Fruit fly (Drosophila melanogaster) whole organism, embryonic: ENCODE measurements around the gene CAH7.

Experiments
- Antp ChIP-seq: fragments of 200-800 bp; sonication (Bioruptor generic); optimal IDR thresholded peaks from 3 replicates; lab custom pipeline; 2016; ENCODE audit warnings: missing biosample characterization, missing genetic modification characterization
- Atf-2 ChIP-seq: fragments of 200-800 bp; sonication (Bioruptor generic); optimal IDR thresholded peaks from 2 replicates; lab custom pipeline; 2016; ENCODE audit warnings: missing biosample characterization, missing genetic modification characterization
- BEAF-32 ChIP-seq: fragments of 200-800 bp; sonication (Bioruptor generic); optimal IDR thresholded peaks from 3 replicates; lab custom pipeline; 2017; ENCODE audit warnings: missing biosample characterization, missing genetic modification characterization, mild to moderate bottlenecking, moderate library complexity, missing genetic modification reagents
- Bdp1 ChIP-seq: fragments of 200-800 bp; sonication (Bioruptor generic); optimal IDR thresholded peaks from 3 replicates; lab custom pipeline; 2016; ENCODE audit warnings: missing biosample characterization, missing genetic modification characterization
- CG10462 ChIP-seq: fragments of 200-800 bp; sonication (Bioruptor generic); optimal IDR thresholded peaks from 2 replicates; lab custom pipeline; 2016; ENCODE audit warnings: missing biosample characterization, missing genetic modification characterization
- CG11696 ChIP-seq: fragments of 200-800 bp; sonication (Bioruptor generic); IDR thresholded peaks from 2 replicates; pipeline ENCODE4 v1.3.6; 2022; ENCODE audit warnings: missing biosample characterization, missing genetic modification characterization
- CG12104 ChIP-seq: fragments of 200-800 bp; sonication (Bioruptor generic); optimal IDR thresholded peaks from 3 replicates; lab custom pipeline; 2016; ENCODE audit warnings: missing biosample characterization, missing genetic modification characterization
- CG12299 ChIP-seq: fragments of 200-800 bp; sonication (Bioruptor generic); optimal IDR thresholded peaks from 2 replicates; lab custom pipeline; 2018; ENCODE audit warnings: missing biosample characterization, mild to moderate bottlenecking, missing genetic modification characterization
- CG1233 ChIP-seq: fragments of 200-800 bp; sonication (Bioruptor generic); optimal IDR thresholded peaks from 4 replicates; lab custom pipeline; 2018; ENCODE audit warnings: missing biosample characterization, mild to moderate bottlenecking, missing genetic modification characterization
- CG14050 ChIP-seq: fragments of 200-800 bp; sonication (Bioruptor generic); IDR thresholded peaks from 3 replicates; pipeline ENCODE4 v1.3.6; 2022; ENCODE audit warnings: missing biosample characterization, missing genetic modification characterization
- CG15073 ChIP-seq: fragments of 200-800 bp; sonication (Bioruptor generic); optimal IDR thresholded peaks from 2 replicates; lab custom pipeline; 2016; ENCODE audit warnings: missing biosample characterization, missing genetic modification characterization
- CG16813 ChIP-seq: fragments of 200-800 bp; sonication (Bioruptor generic); IDR thresholded peaks from 3 replicates; pipeline ENCODE4 v1.3.6; 2022; ENCODE audit warnings: missing biosample characterization, missing genetic modification characterization; ENCODE audit not compliant: partially characterized antibody
- CG17829 ChIP-seq: fragments of 200-800 bp; optimal IDR thresholded peaks from 2 replicates; lab custom pipeline; 2019; ENCODE audit warnings: missing biosample characterization, mild to moderate bottlenecking, missing genetic modification characterization, moderate library complexity
- CG31224 ChIP-seq: fragments of 200-800 bp; sonication (Bioruptor generic); IDR thresholded peaks from 2 replicates; pipeline ENCODE4 v1.3.6; 2022; ENCODE audit warnings: missing biosample characterization, missing genetic modification characterization
- CG31365 ChIP-seq: fragments of 200-800 bp; sonication (Bioruptor generic); optimal IDR thresholded peaks from 2 replicates; lab custom pipeline; 2018; ENCODE audit warnings: missing biosample characterization, mild to moderate bottlenecking, missing genetic modification characterization
- CG32532 ChIP-seq: fragments of 200-800 bp; sonication (Bioruptor generic); IDR thresholded peaks from 2 replicates; pipeline ENCODE4 v1.3.6; 2022; ENCODE audit warnings: missing biosample characterization, missing genetic modification characterization
- CG34422 ChIP-seq: fragments of 200-800 bp; sonication (Bioruptor generic); IDR thresholded peaks from 3 replicates; pipeline ENCODE4 v1.3.6; 2022; ENCODE audit warnings: missing biosample characterization, missing genetic modification characterization
- CG6254 ChIP-seq: fragments of 200-800 bp; sonication (Bioruptor generic); optimal IDR thresholded peaks from 3 replicates; lab custom pipeline; 2017; ENCODE audit warnings: mild to moderate bottlenecking, missing biosample characterization, missing genetic modification reagents, missing genetic modification characterization
- CG6654 ChIP-seq: fragments of 200-800 bp; sonication (Bioruptor generic); optimal IDR thresholded peaks from 2 replicates; lab custom pipeline; 2017; ENCODE audit warnings: missing biosample characterization, mild to moderate bottlenecking, missing genetic modification characterization
- CG8290 ChIP-seq, 3 experiments: fragments of 200-800 bp; sonication (Bioruptor generic); optimal IDR thresholded peaks; 2 replicates each; lab custom pipeline; 2016 to 2019; ENCODE audit warnings: missing biosample characterization in 3 of 3, missing genetic modification characterization in 3 of 3, mild to moderate bottlenecking in 2 of 3, moderate library complexity in 1 of 3
- CG9437 ChIP-seq: fragments of 200-800 bp; sonication (Bioruptor generic); optimal IDR thresholded peaks from 2 replicates; lab custom pipeline; 2018; ENCODE audit warnings: missing biosample characterization, mild to moderate bottlenecking, missing genetic modification characterization
- CoRest ChIP-seq: fragments of 200-800 bp; sonication (Bioruptor generic); optimal IDR thresholded peaks from 3 replicates; lab custom pipeline; 2018; ENCODE audit warnings: missing biosample characterization, mild to moderate bottlenecking, missing genetic modification characterization, moderate library complexity
- HLH54F ChIP-seq: fragments of 200-800 bp; sonication (Bioruptor generic); optimal IDR thresholded peaks from 3 replicates; lab custom pipeline; 2016; ENCODE audit warnings: missing biosample characterization, missing genetic modification characterization
- Hr39 ChIP-seq: fragments of >200 bp; optimal IDR thresholded peaks from 2 replicates; lab custom pipeline; 2017
- MESR4 ChIP-seq: fragments of 200-800 bp; sonication (Bioruptor generic); optimal IDR thresholded peaks from 2 replicates; lab custom pipeline; 2018; ENCODE audit warnings: missing biosample characterization, mild to moderate bottlenecking, missing genetic modification characterization, moderate library complexity
- Mad ChIP-seq: fragments of 200-800 bp; sonication (Bioruptor generic); optimal IDR thresholded peaks from 2 replicates; lab custom pipeline; 2016; ENCODE audit warnings: missing biosample characterization, missing genetic modification characterization
- Med ChIP-seq: fragments of 200-800 bp; sonication (Bioruptor generic); peaks from one replicate; lab custom pipeline; 2016; ENCODE audit warnings: missing biosample characterization, missing genetic modification characterization, mild to moderate bottlenecking, inconsistent platforms, moderate library complexity
- Mrtf ChIP-seq: fragments of 200-800 bp; sonication (Bioruptor generic); IDR thresholded peaks from 3 replicates; pipeline ENCODE4 v1.3.6; 2022; ENCODE audit warnings: missing biosample characterization, missing genetic modification characterization
- Myb ChIP-seq: fragments of 200-800 bp; sonication (Bioruptor generic); optimal IDR thresholded peaks from 2 replicates; lab custom pipeline; 2016; ENCODE audit warnings: missing biosample characterization, missing genetic modification characterization
- NK7.1 ChIP-seq: fragments of 200-800 bp; sonication (Bioruptor generic); optimal IDR thresholded peaks from 3 replicates; lab custom pipeline; 2016; ENCODE audit warnings: missing biosample characterization, missing genetic modification characterization
- Pdp1 ChIP-seq, 2 experiments: fragments of 200-800 bp; sonication (Bioruptor generic); optimal IDR thresholded peaks; 3 replicates each; lab custom pipeline; 2016; ENCODE audit warnings: missing biosample characterization in 2 of 2, missing genetic modification characterization in 2 of 2, mild to moderate bottlenecking in 1 of 2, moderate library complexity in 1 of 2
- Sry-δ ChIP-seq: fragments of 200-800 bp; sonication (Bioruptor generic); optimal IDR thresholded peaks from 2 replicates; lab custom pipeline; 2016; ENCODE audit warnings: missing biosample characterization, missing genetic modification characterization
- Xrp1 ChIP-seq: fragments of 200-800 bp; sonication (Bioruptor generic); IDR thresholded peaks from 2 replicates; pipeline ENCODE4 v1.3.6; 2022; ENCODE audit warnings: missing biosample characterization, missing genetic modification characterization
- chinmo ChIP-seq: fragments of 200-800 bp; sonication (Bioruptor generic); IDR thresholded peaks from 4 replicates; pipeline ENCODE4 v1.3.6; 2022; ENCODE audit warnings: missing biosample characterization, missing genetic modification characterization; ENCODE audit not compliant: partially characterized antibody
- chm ChIP-seq: fragments of 200-800 bp; sonication (Bioruptor generic); IDR thresholded peaks from 2 replicates; pipeline ENCODE4 v1.3.6; 2022; ENCODE audit warnings: missing biosample characterization, missing genetic modification characterization
- crc ChIP-seq: fragments of 200-800 bp; sonication (Bioruptor generic); optimal IDR thresholded peaks from 2 replicates; lab custom pipeline; 2016; ENCODE audit warnings: missing biosample characterization, missing genetic modification characterization
- crol ChIP-seq: fragments of 200-800 bp; sonication (Bioruptor generic); IDR thresholded peaks from 2 replicates; pipeline ENCODE4 v1.3.6; 2022; ENCODE audit warnings: missing biosample characterization, missing genetic modification characterization
- crp ChIP-seq, 2 experiments: fragments of 200-800 bp; sonication (Bioruptor generic); optimal IDR thresholded peaks; 2 replicates in 1 of 2; 3 replicates in 1 of 2; lab custom pipeline; 2017; ENCODE audit warnings: missing biosample characterization in 2 of 2, missing genetic modification characterization in 2 of 2, mild to moderate bottlenecking in 1 of 2, moderate library complexity in 1 of 2
- dan ChIP-seq: fragments of 200-800 bp; sonication (Bioruptor generic); IDR thresholded peaks from 2 replicates; pipeline ENCODE4 v1.3.6; 2022; ENCODE audit warnings: missing biosample characterization, missing genetic modification characterization
- dmrt99B ChIP-seq: fragments of 200-800 bp; sonication (Bioruptor generic); optimal IDR thresholded peaks from 2 replicates; lab custom pipeline; 2018; ENCODE audit warnings: missing biosample characterization, mild to moderate bottlenecking, missing genetic modification characterization, moderate library complexity
- ems ChIP-seq: fragments of 200-800 bp; sonication (Bioruptor generic); optimal IDR thresholded peaks from 3 replicates; lab custom pipeline; 2016; ENCODE audit warnings: missing biosample characterization, missing genetic modification characterization
- ewg ChIP-seq: fragments of 200-800 bp; sonication (Bioruptor generic); optimal IDR thresholded peaks from 3 replicates; lab custom pipeline; 2017; ENCODE audit warnings: mild to moderate bottlenecking, missing biosample characterization, missing genetic modification reagents, missing genetic modification characterization
- gfzf ChIP-seq: fragments of 200-800 bp; sonication (Bioruptor generic); optimal IDR thresholded peaks from 2 replicates; lab custom pipeline; 2016; ENCODE audit warnings: missing biosample characterization, mild to moderate bottlenecking, missing genetic modification characterization, moderate library complexity
- mld ChIP-seq: fragments of 200-800 bp; sonication (Bioruptor generic); IDR thresholded peaks from 3 replicates; pipeline ENCODE4 v1.3.6; 2022; ENCODE audit warnings: missing biosample characterization, missing genetic modification characterization; ENCODE audit not compliant: partially characterized antibody
- nmo ChIP-seq: fragments of 200-800 bp; sonication (Bioruptor generic); optimal IDR thresholded peaks from 2 replicates; lab custom pipeline; 2018; ENCODE audit warnings: missing biosample characterization, mild to moderate bottlenecking, missing genetic modification characterization, moderate library complexity
- otp ChIP-seq: fragments of 200-800 bp; sonication (Bioruptor generic); IDR thresholded peaks from 3 replicates; pipeline ENCODE4, ENCODE4 v1.3.6; 2022; ENCODE audit warnings: missing biosample characterization, missing genetic modification characterization
- rib ChIP-seq: fragments of 200-800 bp; sonication (Bioruptor generic); IDR thresholded peaks from 2 replicates; pipeline ENCODE4 v1.3.6; 2022; ENCODE audit warnings: missing biosample characterization, missing genetic modification characterization
- seq ChIP-seq: fragments of 200-800 bp; sonication (Bioruptor generic); IDR thresholded peaks from 2 replicates; pipeline ENCODE4 v1.3.6; 2022; ENCODE audit warnings: missing biosample characterization, missing genetic modification characterization
- slou ChIP-seq: fragments of 200-800 bp; sonication (Bioruptor generic); optimal IDR thresholded peaks from 3 replicates; lab custom pipeline; 2016; ENCODE audit warnings: missing biosample characterization, missing genetic modification characterization
- so ChIP-seq: fragments of 200-800 bp; sonication (Bioruptor generic); IDR thresholded peaks from 3 replicates; pipeline ENCODE4 v1.3.6; 2022; ENCODE audit warnings: missing biosample characterization, missing genetic modification characterization
- z ChIP-seq: fragments of 200-800 bp; sonication (Bioruptor generic); IDR thresholded peaks from 3 replicates; pipeline ENCODE4 v1.3.6; 2022; ENCODE audit warnings: missing biosample characterization, missing genetic modification characterization

The CAH7 gene

DNA sequence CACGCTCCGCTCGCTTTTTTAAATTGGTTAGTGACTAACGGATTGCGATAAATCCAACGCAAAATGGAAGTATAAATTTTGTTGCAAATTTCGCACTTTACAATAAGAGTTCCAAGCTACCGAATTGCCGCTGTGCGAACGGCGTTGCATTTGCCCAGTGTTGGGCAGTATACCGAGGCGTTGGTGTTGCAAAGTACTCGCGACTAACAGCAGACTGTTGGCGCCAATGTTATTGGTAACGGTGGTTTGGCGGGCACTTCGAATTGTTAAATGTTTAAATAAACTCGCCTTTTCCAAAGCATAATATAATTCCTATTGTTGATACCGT, 22.3 kb downstream of the CAH7 start (continued):
- TF ChIP-seq NK7.1 (GFP tag; lab: Kevin White, UChicago) (no peak), Med (GFP tag; lab: Kevin White, UChicago) (peak; percentile 99), CoRest (tag; lab: Kevin White, UChicago) (peak; percentile 11), crc (GFP tag; lab: Kevin White, UChicago) (peak; percentile 14), Hr39 (lab: Kevin White, UChicago) (no peak), CG10462 (GFP tag; lab: Kevin White, UChicago) (no peak), CG9437 (GFP tag; lab: Kevin White, UChicago) (peak; percentile 48), Bdp1 (GFP tag; lab: Kevin White, UChicago) (no peak), CG11696 (GFP tag; lab: Robert Waterston, UW) (no peak), gfzf (GFP tag; lab: Kevin White, UChicago) (peak; percentile 11), CG32532 (GFP tag; lab: Robert Waterston, UW) (no peak), CG8290 (GFP tag; optimal IDR thresholded peaks at IDR 0.05; lab: Kevin White, UChicago) (peak; percentile 44), CG8290 (tag; optimal IDR thresholded peaks at IDR 0.05; lab: Kevin White, UChicago) (peak; percentile 48 to 82), CG31365 (tag; lab: Kevin White, UChicago) (peak; percentile 58), chm (peak; percentile 45; the same call in 1 of the 2 replicates), BEAF-32 (GFP tag; lab: Kevin White, UChicago) (peak; percentile 33), Xrp1 (0 out of 2 replicates have a peak, but pooled peaks have one; percentile 27)

DNA sequence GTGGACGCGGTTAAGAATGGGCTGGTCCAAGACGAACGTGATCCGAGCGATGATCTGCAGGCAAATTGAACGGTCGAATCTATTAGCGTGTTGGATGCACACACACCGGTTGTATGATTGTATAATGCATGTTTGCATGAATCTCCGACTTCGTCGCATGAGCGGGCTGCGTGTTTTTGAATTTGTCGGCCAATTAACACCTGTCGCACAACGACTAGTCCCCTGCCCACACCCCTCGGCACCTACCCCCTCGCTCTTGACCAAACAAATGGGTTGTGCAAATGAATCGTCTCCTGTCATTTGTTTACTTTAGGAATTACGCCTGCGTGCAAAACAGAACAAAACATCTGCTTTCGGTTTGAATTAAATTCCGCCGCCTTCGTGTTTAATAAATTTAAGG, 23.0 kb downstream of the CAH7 start:
- TF ChIP-seq mld (GFP tag; lab: Robert Waterston, UW) (no peak), nmo (GFP tag; lab: Kevin White, UChicago) (no peak), seq (GFP tag; lab: Robert Waterston, UW) (no peak), MESR4 (GFP tag; lab: Kevin White, UChicago) (no peak), Antp (GFP tag; lab: Kevin White, UChicago) (no peak), chinmo (GFP tag; lab: Robert Waterston, UW) (0 out of 4 replicates have a peak, but pooled peaks have one; percentile 42), HLH54F (no peak), CG34422 (GFP tag; lab: Robert Waterston, UW) (no peak), Mad (GFP tag; lab: Kevin White, UChicago) (no peak), Myb (GFP tag; lab: Kevin White, UChicago) (no peak), dan (GFP tag; lab: Robert Waterston, UW) (no peak), CG12299 (no peak), CG31224 (GFP tag; lab: Robert Waterston, UW) (no peak), Sry-δ (no peak), CG6254 (GFP tag; lab: Kevin White, UChicago) (no peak), rib (GFP tag; lab: Robert Waterston, UW) (0 out of 2 replicates have a peak, but pooled peaks have one; percentile 53), crp (GFP tag; optimal IDR thresholded peaks at IDR 0.05; lab: Kevin White, UChicago) (no peak), otp (peak; percentile 88), crol (peak; percentile 33; the same call in 1 of the 2 replicates), dmrt99B (tag; lab: Kevin White, UChicago) (no peak), Pdp1 (GFP tag; optimal IDR thresholded peaks at IDR 0.05; lab: Kevin White, UChicago) (peak in 1 of 2 experiments; percentile 52), CG15073 (no peak), CG1233 (GFP tag; lab: Kevin White, UChicago) (no peak), CG17829 (tag; lab: Kevin White, UChicago) (no peak), CG14050 (GFP tag; lab: Robert Waterston, UW) (no peak), slou (GFP tag; lab: Kevin White, UChicago) (no peak), CG6654 (GFP tag; lab: Kevin White, UChicago) (no peak), z (GFP tag; lab: Robert Waterston, UW) (0 out of 3 replicates have a peak, but pooled peaks have one; percentile 1), CG12104 (GFP tag; lab: Kevin White, UChicago) (no peak), Mrtf (GFP tag; lab: Robert Waterston, UW) (no peak), ems (GFP tag; lab: Kevin White, UChicago) (no peak), ewg (no peak), Atf-2 (GFP tag; lab: Kevin White, UChicago) (no peak), CG16813 (no peak), so (GFP tag; lab: Robert Waterston, UW) (0 out of 3 replicates have a peak, but pooled peaks have one; percentile 25)
